Worm (Caenorhabditis elegans) whole organism, L3 larva: Measurements from ENCODE around the gene lbp-1.
A peak's percentile ranks its signal among the peaks of the same experiment; 100 is the strongest.

Source experiments
- R02D3.7 ChIP-seq: fragments of 150-350 bp; optimal IDR thresholded peaks from 2 replicates; lab custom pipeline; 2014; ENCODE audit warnings: missing biosample characterization, missing genetic modification characterization
- aly-2 ChIP-seq: fragments of 150-350 bp; optimal IDR thresholded peaks from 2 replicates; lab custom pipeline; 2014; ENCODE audit warnings: missing biosample characterization, missing genetic modification characterization
- ama-1 ChIP-seq: fragments of 150-350 bp; optimal IDR thresholded peaks from 2 replicates; lab custom pipeline; 2018
- egl-27 ChIP-seq: sonication (generic microtip); optimal IDR thresholded peaks from 4 replicates; lab custom pipeline; 2017; ENCODE audit warnings: missing biosample characterization, missing genetic modification reagents, missing genetic modification characterization
- hmg-11 ChIP-seq: sonication (generic microtip); optimal IDR thresholded peaks from 2 replicates; lab custom pipeline; 2016; ENCODE audit warnings: missing genetic modification characterization, missing compliant biosample characterization
- nhr-23 ChIP-seq: fragments of 150-350 bp; optimal IDR thresholded peaks from 2 replicates; lab custom pipeline; 2014; ENCODE audit warnings: missing biosample characterization, missing genetic modification reagents, missing genetic modification characterization
- nhr-237 ChIP-seq: fragments of 150-350 bp; optimal IDR thresholded peaks from 2 replicates; lab custom pipeline; 2014; ENCODE audit warnings: missing biosample characterization, missing genetic modification characterization
- nhr-25 ChIP-seq: sonication (generic microtip); optimal IDR thresholded peaks from 2 replicates; lab custom pipeline; 2017; ENCODE audit warnings: missing biosample characterization, missing genetic modification characterization
- nhr-28 ChIP-seq: fragments of 150-350 bp; optimal IDR thresholded peaks from 2 replicates; lab custom pipeline; 2014; ENCODE audit warnings: missing biosample characterization, missing genetic modification characterization
- nhr-43 ChIP-seq: sonication (generic microtip); optimal IDR thresholded peaks from 2 replicates; lab custom pipeline; 2016; ENCODE audit warnings: mild to moderate bottlenecking, missing genetic modification characterization, missing compliant biosample characterization; ENCODE audit not compliant: poor library complexity, severe bottlenecking
- nhr-76 ChIP-seq: fragments of 150-350 bp; sonication (generic microtip); optimal IDR thresholded peaks from 5 replicates; lab custom pipeline; 2014; ENCODE audit warnings: missing biosample characterization, missing genetic modification characterization
- nhr-77 ChIP-seq: fragments of 150-350 bp; optimal IDR thresholded peaks from 2 replicates; lab custom pipeline; 2014; ENCODE audit warnings: missing biosample characterization, missing genetic modification characterization
- pqm-1 ChIP-seq: fragments of 150-350 bp; optimal IDR thresholded peaks from 2 replicates; lab custom pipeline; 2017; ENCODE audit warnings: missing biosample characterization, missing genetic modification characterization, inconsistent platforms
- zag-1 ChIP-seq: fragments of 150-350 bp; optimal IDR thresholded peaks from 2 replicates; lab custom pipeline; 2014; ENCODE audit warnings: missing biosample characterization, missing genetic modification characterization

DNA sequence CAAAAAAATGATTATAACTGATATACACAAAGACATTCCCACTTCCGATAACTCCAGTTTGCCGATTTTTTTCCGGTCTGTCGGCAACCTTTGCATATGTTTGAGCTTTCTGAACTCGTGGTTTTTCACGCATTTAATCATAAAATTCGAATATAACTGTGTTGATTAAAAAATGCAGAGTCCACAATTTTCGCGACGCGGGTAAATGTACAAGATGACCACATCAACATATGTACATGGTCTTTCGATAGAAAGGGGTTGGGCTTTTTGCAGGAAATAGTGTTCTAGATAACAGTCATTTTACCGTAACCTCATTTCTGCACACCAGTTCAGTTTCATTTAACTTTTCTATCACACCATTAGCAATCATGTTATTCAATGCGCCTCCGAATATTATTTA, 23.4 kb downstream of the lbp-1 start, which contains the start of gene K09C4.5:
- no peak for TF ChIP-seq nhr-23
- TF ChIP-seq nhr-76 (tag; lab: Kevin White, UChicago), result no peak
- TF ChIP-seq ama-1 (lab: Kevin White, UChicago), result no peak
- TF ChIP-seq nhr-25 (tag; lab: Kevin White, UChicago), result no peak
- no peak for TF ChIP-seq zag-1
- TF ChIP-seq aly-2 (tag; lab: Kevin White, UChicago), result no peak
- no peak for TF ChIP-seq egl-27 (tag; lab: Kevin White, UChicago)
- no peak for TF ChIP-seq nhr-28 (tag; lab: Kevin White, UChicago)
- peak; percentile 30 for TF ChIP-seq pqm-1 (tag; lab: Kevin White, UChicago)
- no peak for TF ChIP-seq nhr-77 (tag; lab: Kevin White, UChicago)
- TF ChIP-seq nhr-237, result no peak
- no peak for TF ChIP-seq R02D3.7 (tag; lab: Kevin White, UChicago)
- no peak for TF ChIP-seq hmg-11 (tag; lab: Kevin White, UChicago)
- no peak for TF ChIP-seq nhr-43
